Worm (Caenorhabditis elegans) whole organism, late embryonic: ENCODE data around the gene srbc-48.

Experiments used
- ceh-9 ChIP-seq: sonication (generic microtip); optimal IDR thresholded peaks from 2 replicates; lab custom pipeline; 2016; ENCODE audit warnings: mild to moderate bottlenecking, missing genetic modification characterization, inconsistent platforms, missing compliant biosample characterization
- che-1 ChIP-seq: sonication (generic microtip); optimal IDR thresholded peaks from 2 replicates; lab custom pipeline; 2016; ENCODE audit warnings: mild to moderate bottlenecking, missing genetic modification characterization, missing compliant biosample characterization
- fkh-10 ChIP-seq: fragments of 150-350 bp; optimal IDR thresholded peaks from 2 replicates; lab custom pipeline; 2014; ENCODE audit warnings: missing biosample characterization, missing genetic modification reagents, missing genetic modification characterization
- lim-6 ChIP-seq: sonication (generic microtip); optimal IDR thresholded peaks from 2 replicates; lab custom pipeline; 2016; ENCODE audit warnings: missing genetic modification characterization, missing compliant biosample characterization
- pag-3 ChIP-seq: sonication (generic microtip); optimal IDR thresholded peaks from 2 replicates; lab custom pipeline; 2016; ENCODE audit warnings: missing compliant biosample characterization, missing genetic modification characterization, borderline replicate concordance
- pha-2 ChIP-seq: sonication (generic microtip); optimal IDR thresholded peaks from 2 replicates; lab custom pipeline; 2017; ENCODE audit warnings: mild to moderate bottlenecking, missing genetic modification characterization, missing compliant biosample characterization
- rnt-1 ChIP-seq: sonication (generic microtip); optimal IDR thresholded peaks from 2 replicates; lab custom pipeline; 2016; ENCODE audit warnings: missing genetic modification characterization, missing compliant biosample characterization
- sdc-2 ChIP-seq: sonication (generic microtip); optimal IDR thresholded peaks from 2 replicates; lab custom pipeline; 2016; ENCODE audit warnings: missing genotype, missing genetic modification characterization, missing compliant biosample characterization
- tbx-2 ChIP-seq: sonication (generic microtip); optimal IDR thresholded peaks from 2 replicates; lab custom pipeline; 2016; ENCODE audit warnings: missing genetic modification characterization, missing compliant biosample characterization

DNA sequence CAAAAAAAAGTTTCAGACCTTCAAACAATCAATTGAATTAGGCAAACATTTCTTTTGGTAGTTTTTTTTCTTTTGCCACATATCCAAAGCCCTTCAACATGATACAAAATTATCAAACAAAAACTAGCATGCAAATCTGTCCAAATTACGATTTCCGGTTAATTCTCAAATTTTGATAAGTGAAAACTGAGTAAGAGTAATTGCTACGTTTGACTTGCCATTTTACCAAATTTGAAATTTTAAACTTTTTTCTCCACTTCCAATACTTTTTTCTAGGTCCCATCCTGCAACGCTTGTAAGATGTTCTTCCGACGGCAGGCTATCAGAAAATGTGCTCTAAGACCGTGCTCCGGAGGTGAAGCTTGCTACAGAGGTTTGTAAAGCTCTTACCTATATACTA, 24.0 kb upstream of the srbc-48 start, which contains the start of gene nhr-223:
- TF ChIP-seq ceh-9 (tag; lab: Kevin White, UChicago) (no peak), pha-2 (tag; lab: Kevin White, UChicago) (no peak), tbx-2 (no peak), rnt-1 (tag; lab: Kevin White, UChicago) (no peak), pag-3 (tag; lab: Kevin White, UChicago) (no peak), lim-6 (tag; lab: Kevin White, UChicago) (no peak), fkh-10 (GFP tag; lab: Kevin White, UChicago) (no peak), sdc-2 (no peak), che-1 (tag; lab: Kevin White, UChicago) (no peak)
